Worm (Caenorhabditis elegans) whole organism, early embryonic: ENCODE measurements around the gene F14H3.4.

ENCODE experiments used
- B0310.2 ChIP-seq: sonication (generic microtip); optimal IDR thresholded peaks from 2 replicates; lab custom pipeline; 2016; ENCODE audit warnings: mild to moderate bottlenecking, missing genetic modification characterization, missing compliant biosample characterization
- F13C5.2 ChIP-seq: sonication (generic microtip); optimal IDR thresholded peaks from 2 replicates; lab custom pipeline; 2017; ENCODE audit warnings: mild to moderate bottlenecking, missing genetic modification characterization, inconsistent platforms, missing compliant biosample characterization
- aly-1 ChIP-seq: sonication (generic microtip); optimal IDR thresholded peaks from 2 replicates; lab custom pipeline; 2016; ENCODE audit warnings: missing genetic modification characterization, missing compliant biosample characterization
- ama-1 ChIP-seq: fragments of 150-350 bp; optimal IDR thresholded peaks from 2 replicates; lab custom pipeline; 2014
- ceh-13 ChIP-seq: fragments of 200-800 bp; sonication (Bioruptor generic); optimal IDR thresholded peaks from 2 replicates; lab custom pipeline; 2018; ENCODE audit warnings: mild to moderate bottlenecking, missing genetic modification characterization, missing compliant biosample characterization
- ceh-36 ChIP-seq: sonication (generic microtip); optimal IDR thresholded peaks from 2 replicates; lab custom pipeline; 2016; ENCODE audit warnings: missing genetic modification characterization, inconsistent platforms, missing compliant biosample characterization
- ets-7 ChIP-seq: sonication (generic microtip); optimal IDR thresholded peaks from 2 replicates; lab custom pipeline; 2016; ENCODE audit warnings: missing genotype, missing genetic modification characterization, missing compliant biosample characterization
- flt-1 ChIP-seq: fragments of 200-800 bp; sonication (Bioruptor generic); IDR thresholded peaks from 2 replicates; pipeline ENCODE4 v1.3.6; 2022; ENCODE audit warnings: missing genetic modification characterization, missing compliant biosample characterization
- hmbx-1 ChIP-seq: sonication (generic microtip); optimal IDR thresholded peaks from 2 replicates; lab custom pipeline; 2016; ENCODE audit warnings: mild to moderate bottlenecking, missing genetic modification characterization, missing compliant biosample characterization
- hmg-4 ChIP-seq: fragments of 200-800 bp; sonication (Bioruptor generic); optimal IDR thresholded peaks from 2 replicates; lab custom pipeline; 2018; ENCODE audit warnings: mild to moderate bottlenecking, missing genetic modification characterization, missing compliant biosample characterization
- hnd-1 ChIP-seq: sonication (generic microtip); optimal IDR thresholded peaks from 2 replicates; lab custom pipeline; 2016; ENCODE audit warnings: missing genetic modification characterization, missing compliant biosample characterization
- pes-1 ChIP-seq: fragments of 200-800 bp; sonication (Bioruptor generic); IDR thresholded peaks from 2 replicates; pipeline ENCODE4 v1.3.6; 2022; ENCODE audit warnings: missing genetic modification reagents, missing genetic modification characterization, missing compliant biosample characterization
- scrt-1 ChIP-seq: fragments of 200-800 bp; sonication (Bioruptor generic); IDR thresholded peaks from 2 replicates; pipeline ENCODE4 v1.3.6; 2022; ENCODE audit warnings: missing genetic modification characterization, missing compliant biosample characterization
- sea-1 ChIP-seq: fragments of 200-800 bp; sonication (Bioruptor generic); conservative IDR thresholded peaks from 2 replicates; pipeline ENCODE4 v1.3.6; 2022; ENCODE audit warnings: missing genetic modification characterization, missing compliant biosample characterization
- tbx-11 ChIP-seq: fragments of 200-800 bp; sonication (Bioruptor generic); IDR thresholded peaks from 2 replicates; pipeline ENCODE4 v1.3.6; 2022; ENCODE audit warnings: missing genetic modification characterization, missing compliant biosample characterization
- tbx-37 ChIP-seq: fragments of 200-800 bp; sonication (Bioruptor generic); conservative IDR thresholded peaks from 2 replicates; pipeline ENCODE4 v1.3.6; 2022; ENCODE audit warnings: missing genetic modification reagents, missing genetic modification characterization, missing compliant biosample characterization
- tra-4 ChIP-seq: sonication (generic microtip); optimal IDR thresholded peaks from 2 replicates; lab custom pipeline; 2017; ENCODE audit warnings: missing genetic modification characterization, missing compliant biosample characterization

Gene F14H3.4

DNA sequence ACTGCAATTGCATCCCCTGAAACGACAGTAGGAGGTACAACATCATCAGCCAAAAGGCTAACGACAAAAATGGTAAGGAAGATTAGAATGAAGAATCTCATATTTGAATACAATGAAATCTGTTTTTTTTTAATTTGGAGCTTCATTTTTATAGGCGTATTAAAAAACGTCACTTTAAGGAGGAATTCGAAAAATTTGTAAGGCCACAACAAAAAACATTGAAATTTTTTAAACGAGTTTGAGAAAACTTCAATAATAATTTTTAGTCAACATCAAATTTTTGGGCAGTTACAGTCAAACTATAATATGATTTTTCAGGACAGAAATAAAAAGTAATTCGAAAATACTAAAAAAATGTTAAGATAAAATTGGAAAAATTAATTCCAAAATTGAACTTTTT is 7.9 kb upstream of the F14H3.4 start, which contains the start of gene F14H3.14:
TSS of gene F14H3.14 (minus strand) at position 101 of the 400 bp plus-strand sequence.
- TF ChIP-seq hmbx-1 (no peak), pes-1 (no peak), F13C5.2 (tag; lab: Kevin White, UChicago) (no peak), flt-1 (GFP tag; lab: Robert Waterston, UW) (no peak), tra-4 (tag; lab: Kevin White, UChicago) (no peak), sea-1 (GFP tag; lab: Robert Waterston, UW) (no peak), ama-1 (lab: Kevin White, UChicago) (no peak), aly-1 (tag; lab: Kevin White, UChicago) (no peak), ceh-36 (no peak), tbx-37 (GFP tag; lab: Robert Waterston, UW) (no peak), ets-7 (tag; lab: Kevin White, UChicago) (no peak)

DNA sequence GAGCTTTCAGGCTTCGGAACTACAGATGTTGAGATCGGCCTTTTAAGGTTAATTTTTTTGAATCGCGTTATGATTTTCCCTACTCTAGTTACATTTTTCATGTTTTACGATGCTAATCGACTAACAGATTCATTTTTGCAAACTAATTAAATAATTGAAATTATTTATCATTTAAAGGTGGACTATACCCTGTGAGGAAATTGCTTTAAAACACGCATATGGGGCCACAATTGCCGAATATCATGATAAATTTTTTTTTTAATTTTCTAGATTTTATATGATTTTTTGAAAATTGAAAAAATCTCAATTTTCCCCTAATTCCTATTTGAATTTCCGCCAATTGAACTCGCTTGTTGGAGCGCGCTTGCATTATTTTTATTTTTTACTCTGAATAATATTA is 7.1 kb upstream of the F14H3.4 start, which contains the start of gene fbxa-100:
TSS of gene fbxa-100 (minus strand) at position 101 of the 400 bp plus-strand sequence.
- no peak for TF ChIP-seq scrt-1 (GFP tag; lab: Robert Waterston, UW)
- TF ChIP-seq F13C5.2 (tag; lab: Kevin White, UChicago) = no peak
- TF ChIP-seq tbx-11 = no peak
- no peak for TF ChIP-seq ceh-13 (GFP tag; lab: Kevin White, UChicago)

DNA sequence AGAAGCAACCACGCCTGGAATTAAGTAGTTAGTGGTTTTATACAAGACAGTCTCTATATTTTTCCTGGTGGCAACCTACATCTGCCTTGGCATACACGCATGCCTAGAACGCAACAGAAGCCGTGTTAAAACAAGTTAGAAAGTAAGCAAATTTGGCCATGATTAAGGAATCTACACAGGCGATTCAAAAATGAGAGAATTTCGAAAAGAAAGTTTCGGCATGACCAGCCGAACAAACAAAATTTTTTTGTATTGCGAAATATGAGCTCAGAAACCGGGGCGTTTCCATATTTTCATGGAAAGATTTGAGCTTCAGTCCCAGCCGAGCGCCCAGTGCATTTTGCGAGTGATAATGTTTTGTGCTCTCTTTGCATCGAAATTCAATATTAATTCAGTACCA is 5.3 kb upstream of the F14H3.4 start, which contains the start of gene F14H3.15:
TSS of gene F14H3.15 (minus strand) at position 101 of the 400 bp plus-strand sequence.
- TF ChIP-seq hmg-4 (GFP tag; lab: Kevin White, UChicago) (no peak), aly-1 (tag; lab: Kevin White, UChicago) (no peak), ceh-13 (GFP tag; lab: Kevin White, UChicago) (no peak), tra-4 (tag; lab: Kevin White, UChicago) (no peak), pes-1 (no peak), scrt-1 (GFP tag; lab: Robert Waterston, UW) (no peak), hnd-1 (tag; lab: Kevin White, UChicago) (no peak), tbx-11 (no peak), ceh-36 (no peak), ets-7 (tag; lab: Kevin White, UChicago) (no peak), hmbx-1 (no peak), ama-1 (lab: Kevin White, UChicago) (no peak), sea-1 (GFP tag; lab: Robert Waterston, UW) (no peak), B0310.2 (tag; lab: Kevin White, UChicago) (no peak), tbx-37 (GFP tag; lab: Robert Waterston, UW) (no peak), flt-1 (GFP tag; lab: Robert Waterston, UW) (no peak), F13C5.2 (tag; lab: Kevin White, UChicago) (no peak)

DNA sequence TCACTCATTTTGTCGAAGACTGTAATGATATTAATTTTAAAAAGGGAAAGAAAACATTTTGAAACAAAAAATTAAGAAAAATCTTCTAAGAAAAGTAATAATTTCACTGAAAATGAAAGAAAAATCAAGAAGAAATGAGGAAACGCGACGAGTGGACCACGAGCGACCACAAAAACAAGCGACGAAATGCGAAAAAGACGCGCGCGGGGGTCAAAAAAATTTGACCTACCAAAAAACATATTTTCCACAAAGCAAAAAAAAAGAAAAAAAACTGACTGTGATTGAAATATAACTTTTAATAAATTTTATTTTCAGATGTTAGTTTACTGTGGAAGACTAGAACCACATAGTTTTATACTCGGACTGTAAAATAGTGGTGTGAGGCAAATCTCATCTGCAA is 4.0 kb upstream of the F14H3.4 start, which contains the start of gene F14H3.6:
TSS of gene F14H3.6 (minus strand) at position 22 of the 400 bp plus-strand sequence.
- TF ChIP-seq hnd-1 (tag; lab: Kevin White, UChicago) (no peak), tbx-11 (no peak), pes-1 (no peak), hmbx-1 (no peak), tra-4 (tag; lab: Kevin White, UChicago) (no peak), B0310.2 (tag; lab: Kevin White, UChicago) (no peak), tbx-37 (GFP tag; lab: Robert Waterston, UW) (no peak), F13C5.2 (tag; lab: Kevin White, UChicago) (no peak), ceh-13 (GFP tag; lab: Kevin White, UChicago) (no peak), ets-7 (tag; lab: Kevin White, UChicago) (no peak), hmg-4 (GFP tag; lab: Kevin White, UChicago) (no peak), flt-1 (GFP tag; lab: Robert Waterston, UW) (no peak), ama-1 (lab: Kevin White, UChicago) (no peak), ceh-36 (no peak), sea-1 (GFP tag; lab: Robert Waterston, UW) (no peak), scrt-1 (GFP tag; lab: Robert Waterston, UW) (no peak), aly-1 (tag; lab: Kevin White, UChicago) (no peak)

DNA sequence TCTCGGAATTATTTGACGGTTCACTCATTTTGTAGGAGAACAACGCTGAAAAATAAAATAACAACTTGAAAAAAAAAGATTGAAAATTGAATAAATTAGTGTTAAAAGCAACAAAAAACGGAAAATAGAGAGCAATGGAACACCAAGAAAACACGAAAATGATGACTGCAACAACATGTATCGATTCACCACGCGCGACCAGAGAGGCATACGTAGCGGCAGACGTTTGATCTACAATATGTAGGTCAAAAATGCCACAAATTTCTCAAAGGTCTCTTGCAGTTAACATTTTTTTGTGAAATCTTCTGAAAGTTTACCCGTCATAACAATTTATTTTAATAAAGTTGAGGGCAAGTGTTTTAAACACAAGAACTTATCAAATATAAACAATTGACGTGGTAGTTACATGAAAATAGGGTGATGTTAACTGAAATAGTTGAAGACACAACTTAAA is 2.2 kb upstream of the F14H3.4 start, which contains the start of gene F14H3.5:
TSS of gene F14H3.5 (minus strand) at position 51 of the 454 bp plus-strand sequence.
- TF ChIP-seq hmg-4 (GFP tag; lab: Kevin White, UChicago) (no peak), ama-1 (lab: Kevin White, UChicago) (no peak), F13C5.2 (tag; lab: Kevin White, UChicago) (no peak), ets-7 (tag; lab: Kevin White, UChicago) (no peak), tra-4 (tag; lab: Kevin White, UChicago) (no peak), B0310.2 (tag; lab: Kevin White, UChicago) (no peak), ceh-13 (GFP tag; lab: Kevin White, UChicago) (no peak), pes-1 (no peak), ceh-36 (no peak), scrt-1 (GFP tag; lab: Robert Waterston, UW) (no peak), tbx-11 (no peak), sea-1 (GFP tag; lab: Robert Waterston, UW) (no peak), tbx-37 (GFP tag; lab: Robert Waterston, UW) (no peak), flt-1 (GFP tag; lab: Robert Waterston, UW) (no peak), hmbx-1 (no peak), hnd-1 (tag; lab: Kevin White, UChicago) (no peak), aly-1 (tag; lab: Kevin White, UChicago) (no peak)

DNA sequence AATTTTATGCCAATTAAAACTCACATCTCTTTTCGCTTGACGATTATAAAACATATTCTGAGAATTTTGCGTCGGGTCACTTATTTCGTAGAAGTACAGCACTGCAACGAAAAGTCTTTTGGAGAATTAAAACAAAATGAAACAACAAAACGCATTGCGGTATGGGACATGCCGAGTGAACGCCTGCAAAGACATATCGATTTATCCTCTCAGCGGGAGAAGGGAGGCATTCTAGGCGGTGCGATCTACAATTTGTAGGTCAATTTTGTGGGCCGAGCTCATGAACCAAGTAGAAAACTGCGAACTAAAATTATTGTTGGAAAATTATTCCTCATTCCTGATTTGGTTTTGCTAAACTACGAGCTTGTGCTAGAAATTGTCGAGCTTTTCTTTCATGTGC is 1.5 kb downstream of the F14H3.4 start, which contains the start of gene F14H3.3:
TSS of gene F14H3.3 (minus strand) at position 101 of the 400 bp plus-strand sequence.
- no peak for TF ChIP-seq tra-4 (tag; lab: Kevin White, UChicago)
- TF ChIP-seq ets-7 (tag; lab: Kevin White, UChicago) = no peak
- no peak for TF ChIP-seq ama-1 (lab: Kevin White, UChicago)
- TF ChIP-seq tbx-37 (GFP tag; lab: Robert Waterston, UW) = no peak
- no peak for TF ChIP-seq F13C5.2 (tag; lab: Kevin White, UChicago)
- TF ChIP-seq flt-1 (GFP tag; lab: Robert Waterston, UW) = no peak
- TF ChIP-seq pes-1 = no peak
- TF ChIP-seq sea-1 (GFP tag; lab: Robert Waterston, UW) = no peak
- no peak for TF ChIP-seq hmg-4 (GFP tag; lab: Kevin White, UChicago)
